Fruit fly (Drosophila melanogaster): ENCODE measurements around the gene CG34347.

CG34347 gene

DNA sequence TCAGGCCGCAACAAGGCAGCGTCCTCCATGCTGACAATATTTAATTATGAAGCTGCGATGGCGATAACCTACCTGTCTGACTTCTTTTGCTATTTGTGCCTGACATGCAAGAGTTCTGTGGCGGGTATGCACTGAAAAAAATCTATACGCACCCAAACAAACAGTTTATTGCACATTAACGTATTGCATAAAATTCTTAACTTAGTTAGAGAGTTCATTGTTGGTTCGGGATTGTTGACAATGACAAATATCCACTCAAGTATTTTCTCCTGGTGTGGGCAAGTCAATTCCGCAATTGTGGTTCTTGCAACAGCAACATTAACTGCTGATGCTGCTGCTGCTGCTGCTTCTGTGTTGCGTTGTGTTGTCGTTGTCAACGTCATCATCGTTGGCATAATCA is 1.3 kb downstream of the CG34347 start (continued):
- TF ChIP-seq CG31627 (GFP tag; optimal IDR thresholded peaks at IDR 0.05) (peak; percentile 0), eg (GFP tag; IDR thresholded peaks at IDR 0.05) (peak; percentile 73; the same call in 2 of the 3 replicates), dsx (GFP tag; optimal IDR thresholded peaks at IDR 0.05; ENCODE audit: poor library complexity, severe bottlenecking) (peak; percentile 22), Ets96B (tag; optimal IDR thresholded peaks at IDR 0.05) (peak; percentile 70), fd85E (GFP tag; optimal IDR thresholded peaks at IDR 0.05) (no peak), CG32006 (GFP tag; optimal IDR thresholded peaks at IDR 0.05) (peak; percentile 77), esn (GFP tag; optimal IDR thresholded peaks at IDR 0.05) (no peak), lz (GFP tag; optimal IDR thresholded peaks at IDR 0.05) (no peak), CG10631 (GFP tag; optimal IDR thresholded peaks at IDR 0.05) (peak; percentile 57), Sox102F (GFP tag; optimal IDR thresholded peaks at IDR 0.05) (no peak), CG6792 (GFP tag; optimal IDR thresholded peaks at IDR 0.05) (peak; percentile 30), Ets21C (GFP tag; optimal IDR thresholded peaks at IDR 0.05) (no peak), CG10669 (GFP tag; optimal IDR thresholded peaks at IDR 0.05) (peak; percentile 62), cyc (GFP tag; optimal IDR thresholded peaks at IDR 0.05) (peak; percentile 8), svp (GFP tag) (peak; percentile 11)

DNA sequence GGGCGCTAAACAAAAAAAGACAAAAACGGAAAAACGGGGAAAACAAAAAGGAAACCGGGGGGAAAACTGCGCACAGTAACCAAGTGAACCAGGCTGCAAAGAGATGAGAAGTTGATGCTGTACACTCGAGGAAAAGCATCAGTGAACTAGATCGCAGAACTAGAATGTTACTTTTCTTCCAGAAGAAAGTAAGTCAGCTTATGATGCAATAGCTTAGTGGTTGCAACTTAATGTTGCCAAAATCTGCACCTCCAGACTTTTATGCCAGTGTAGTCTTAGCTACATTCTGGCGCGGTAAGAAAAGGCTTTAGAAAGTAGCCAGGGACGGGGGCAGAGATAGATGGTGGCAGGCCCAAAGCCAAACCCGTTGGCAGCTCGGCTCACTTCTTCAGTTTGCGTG is 3.5 kb downstream of the CG34347 start:
- TF ChIP-seq Blimp-1 (GFP tag; optimal IDR thresholded peaks at IDR 0.05), result no peak
- no peak for TF ChIP-seq vri (GFP tag; optimal IDR thresholded peaks at IDR 0.05)
- TF ChIP-seq dsx (GFP tag; optimal IDR thresholded peaks at IDR 0.05; ENCODE audit: poor library complexity, severe bottlenecking), result no peak
- peak; percentile 81 for TF ChIP-seq CG32006 (GFP tag; optimal IDR thresholded peaks at IDR 0.05)
- TF ChIP-seq Eip78C (GFP tag), result peak; percentile 67
- peak; percentile 56 for TF ChIP-seq CG8119 (GFP tag; IDR thresholded peaks at IDR 0.05)
- peak; percentile 44 for TF ChIP-seq CG10631 (GFP tag; optimal IDR thresholded peaks at IDR 0.05)
- TF ChIP-seq CG8632 (GFP tag; optimal IDR thresholded peaks at IDR 0.05), result no peak
- no peak for TF ChIP-seq Ets21C (GFP tag; optimal IDR thresholded peaks at IDR 0.05)
- TF ChIP-seq CG16779 (tag; optimal IDR thresholded peaks at IDR 0.05), result peak; percentile 16
- TF ChIP-seq CG6808 (GFP tag; optimal IDR thresholded peaks at IDR 0.05), result no peak
- TF ChIP-seq fkh (GFP tag; optimal IDR thresholded peaks at IDR 0.05), result no peak
- TF ChIP-seq Hr38 (GFP tag; optimal IDR thresholded peaks at IDR 0.05), result no peak
- no peak for TF ChIP-seq CG8319 (GFP tag; optimal IDR thresholded peaks at IDR 0.05)
- TF ChIP-seq CG11294 (GFP tag; IDR thresholded peaks at IDR 0.05), result no peak; the same call in 1 of the 2 replicates
- no peak for TF ChIP-seq esn (GFP tag; optimal IDR thresholded peaks at IDR 0.05)
- no peak for TF ChIP-seq CG1621 (tag; optimal IDR thresholded peaks at IDR 0.05)
- TF ChIP-seq CG6792 (GFP tag; optimal IDR thresholded peaks at IDR 0.05), result no peak
- TF ChIP-seq Lpt (GFP tag; optimal IDR thresholded peaks at IDR 0.05), result peak; percentile 76
- TF ChIP-seq CG6276 (GFP tag; optimal IDR thresholded peaks at IDR 0.05), result peak; percentile 52
- no peak for TF ChIP-seq lz (GFP tag; optimal IDR thresholded peaks at IDR 0.05)
- no peak for TF ChIP-seq topi (GFP tag; optimal IDR thresholded peaks at IDR 0.05)
- peak; percentile 30 for TF ChIP-seq achi (GFP tag; optimal IDR thresholded peaks at IDR 0.05)
- TF ChIP-seq Ets96B (tag; optimal IDR thresholded peaks at IDR 0.05), result no peak
- no peak for TF ChIP-seq CG11762 (GFP tag; optimal IDR thresholded peaks at IDR 0.05; ENCODE audit: insufficient read depth)
- TF ChIP-seq CG11902 (GFP tag; optimal IDR thresholded peaks at IDR 0.05), result no peak
- no peak for TF ChIP-seq CG34406 (GFP tag; optimal IDR thresholded peaks at IDR 0.05)
- peak; percentile 50 for TF ChIP-seq dac (GFP tag; optimal IDR thresholded peaks at IDR 0.05)
- TF ChIP-seq CG7368 (GFP tag; optimal IDR thresholded peaks at IDR 0.05), result no peak
- TF ChIP-seq CG15336 (GFP tag; IDR thresholded peaks at IDR 0.05), result peak; percentile 73
- TF ChIP-seq Met (GFP tag; optimal IDR thresholded peaks at IDR 0.05), result no peak
- TF ChIP-seq pdm3 (GFP tag; optimal IDR thresholded peaks at IDR 0.05), result peak; percentile 27
- TF ChIP-seq CG31627 (GFP tag; optimal IDR thresholded peaks at IDR 0.05), result no peak
- no peak for TF ChIP-seq CG3032 (tag; optimal IDR thresholded peaks at IDR 0.05)
- peak in 1 of 2 experiments; percentile 58 for TF ChIP-seq salr (GFP tag; optimal IDR thresholded peaks at IDR 0.05)
- no peak for TF ChIP-seq fd85E (GFP tag; optimal IDR thresholded peaks at IDR 0.05)
- peak; percentile 5 for TF ChIP-seq net (GFP tag; optimal IDR thresholded peaks at IDR 0.05)
- TF ChIP-seq CG6854 (GFP tag; optimal IDR thresholded peaks at IDR 0.05), result no peak
- no peak for TF ChIP-seq spab (GFP tag; optimal IDR thresholded peaks at IDR 0.05)
- no peak for TF ChIP-seq ss (GFP tag; optimal IDR thresholded peaks at IDR 0.05)
- TF ChIP-seq Sox14 (GFP tag; optimal IDR thresholded peaks at IDR 0.05), result peak; percentile 47
- no peak for TF ChIP-seq fd59A (GFP tag; optimal IDR thresholded peaks at IDR 0.05)
- no peak for TF ChIP-seq CG9139 (GFP tag; optimal IDR thresholded peaks at IDR 0.05)
- peak; percentile 45 for TF ChIP-seq CG4318 (GFP tag; optimal IDR thresholded peaks at IDR 0.05)
